Worm (Caenorhabditis elegans): Measurements from ENCODE around the gene F44F4.10.

F44F4.10 gene

DNA sequence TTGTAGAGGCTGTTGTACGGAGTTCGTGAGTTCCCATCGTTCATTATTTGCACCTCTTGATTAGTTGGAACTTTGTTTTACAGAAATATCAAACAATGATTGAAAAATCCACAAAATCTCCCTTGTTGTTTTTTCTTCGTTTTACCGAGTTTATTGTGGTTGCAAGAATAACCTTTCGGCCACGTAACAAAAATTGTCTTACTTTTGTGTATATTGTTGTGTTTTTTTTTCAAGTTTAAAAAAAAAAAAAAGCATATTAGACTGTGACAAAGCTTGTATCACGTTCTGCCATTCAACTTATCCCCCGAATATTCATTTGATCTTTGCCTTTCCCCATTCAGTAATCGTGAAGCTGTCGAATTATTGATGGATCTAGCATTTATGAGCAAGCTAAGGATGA, at the start of gene F44F4.10:
F44F4.10 (minus strand) TSS at position 101 of the 400 bp plus-strand sequence.
- no peak for TF ChIP-seq ref-1 (GFP tag; conservative IDR thresholded peaks at IDR 0.05)

DNA sequence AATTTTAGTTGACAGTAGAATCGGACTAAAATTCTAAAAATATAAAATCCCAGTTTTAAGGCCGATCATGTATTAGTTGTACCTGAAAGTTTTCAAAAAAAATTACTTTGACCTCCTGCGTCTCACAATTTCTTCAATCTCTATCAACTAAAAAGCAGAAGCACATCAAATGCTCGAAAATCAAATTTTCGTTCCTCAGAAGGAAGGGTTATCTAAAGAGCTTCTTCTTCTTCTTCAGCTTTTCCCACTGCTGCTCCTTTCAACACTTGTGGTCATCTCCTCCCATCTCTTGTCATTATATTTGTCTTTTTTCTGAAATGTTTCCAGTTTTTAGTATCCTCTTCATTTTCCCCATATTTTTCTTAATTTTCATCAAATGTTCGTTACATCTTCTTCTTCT, 47.7 kb upstream of the F44F4.10 start:
- no peak for TF ChIP-seq ztf-23 (GFP tag; IDR thresholded peaks at IDR 0.05)
- no peak for TF ChIP-seq ref-1 (GFP tag; conservative IDR thresholded peaks at IDR 0.05)
- TF ChIP-seq klf-2 (GFP tag; conservative IDR thresholded peaks at IDR 0.05), result no peak
- TF ChIP-seq tab-1 (GFP tag; IDR thresholded peaks at IDR 0.05), result no peak
- no peak for TF ChIP-seq ztf-29 (GFP tag; IDR thresholded peaks at IDR 0.05)
- no peak for TF ChIP-seq flt-1 (GFP tag; IDR thresholded peaks at IDR 0.05)
- TF ChIP-seq med-1 (GFP tag; optimal IDR thresholded peaks at IDR 0.05; ENCODE audit: insufficient read depth), result no peak
- TF ChIP-seq T22C8.4 (GFP tag; IDR thresholded peaks at IDR 0.05), result no peak
- no peak for TF ChIP-seq cog-1 (tag; optimal IDR thresholded peaks at IDR 0.05)

DNA sequence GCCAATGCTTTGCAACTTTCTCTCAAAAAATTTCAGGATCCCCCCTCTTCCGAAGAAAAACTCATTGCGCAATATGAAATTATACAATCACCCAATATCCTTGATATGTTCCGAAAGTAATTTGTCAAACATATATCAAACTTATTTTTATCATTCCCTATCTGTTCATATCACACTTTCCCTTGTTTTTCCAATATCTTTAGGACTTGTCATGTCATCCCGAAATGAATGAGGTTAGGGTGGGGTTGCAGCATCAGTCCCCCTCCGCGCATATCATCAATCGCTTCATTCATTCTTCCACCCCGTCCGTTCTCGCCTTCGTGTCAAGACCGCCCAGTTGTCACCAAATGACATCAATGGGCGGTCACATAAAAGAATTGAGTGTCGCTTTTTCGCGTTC, 42.6 kb upstream of the F44F4.10 start:
- TF ChIP-seq flt-1 (GFP tag; IDR thresholded peaks at IDR 0.05) (no peak), cog-1 (tag; optimal IDR thresholded peaks at IDR 0.05) (no peak), ref-1 (GFP tag; conservative IDR thresholded peaks at IDR 0.05) (no peak), ztf-23 (GFP tag; IDR thresholded peaks at IDR 0.05) (no peak), T22C8.4 (GFP tag; IDR thresholded peaks at IDR 0.05) (no peak), klf-2 (GFP tag; conservative IDR thresholded peaks at IDR 0.05) (no peak), tab-1 (GFP tag; IDR thresholded peaks at IDR 0.05) (no peak), ztf-29 (GFP tag; IDR thresholded peaks at IDR 0.05) (no peak), med-1 (GFP tag; optimal IDR thresholded peaks at IDR 0.05; ENCODE audit: insufficient read depth) (no peak)

DNA sequence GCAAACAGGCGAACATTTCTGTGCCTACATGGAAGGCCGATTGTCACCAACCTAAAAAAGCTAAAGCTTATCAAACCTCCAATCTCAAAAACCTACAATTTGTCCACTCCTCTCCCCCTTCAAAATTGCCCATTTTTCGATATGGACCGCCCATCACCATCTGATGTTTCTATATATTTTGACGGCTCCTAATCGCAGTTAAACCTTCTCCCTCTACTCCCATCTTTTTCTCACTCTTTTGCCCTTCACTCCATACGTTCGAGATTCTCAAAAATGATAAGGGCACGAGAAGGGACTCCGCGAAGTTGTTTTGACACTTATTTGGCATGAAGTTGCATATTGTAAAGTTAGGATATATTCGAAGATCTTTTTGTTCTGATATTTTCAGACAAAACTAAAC, 42.1 kb upstream of the F44F4.10 start:
- TF ChIP-seq klf-2 (GFP tag; conservative IDR thresholded peaks at IDR 0.05) (no peak), cog-1 (tag; optimal IDR thresholded peaks at IDR 0.05) (no peak), med-1 (GFP tag; optimal IDR thresholded peaks at IDR 0.05; ENCODE audit: insufficient read depth) (no peak), ztf-29 (GFP tag; IDR thresholded peaks at IDR 0.05) (no peak), tab-1 (GFP tag; IDR thresholded peaks at IDR 0.05) (no peak), ref-1 (GFP tag; conservative IDR thresholded peaks at IDR 0.05) (no peak), ztf-23 (GFP tag; IDR thresholded peaks at IDR 0.05) (no peak), flt-1 (GFP tag; IDR thresholded peaks at IDR 0.05) (no peak), T22C8.4 (GFP tag; IDR thresholded peaks at IDR 0.05) (no peak)

DNA sequence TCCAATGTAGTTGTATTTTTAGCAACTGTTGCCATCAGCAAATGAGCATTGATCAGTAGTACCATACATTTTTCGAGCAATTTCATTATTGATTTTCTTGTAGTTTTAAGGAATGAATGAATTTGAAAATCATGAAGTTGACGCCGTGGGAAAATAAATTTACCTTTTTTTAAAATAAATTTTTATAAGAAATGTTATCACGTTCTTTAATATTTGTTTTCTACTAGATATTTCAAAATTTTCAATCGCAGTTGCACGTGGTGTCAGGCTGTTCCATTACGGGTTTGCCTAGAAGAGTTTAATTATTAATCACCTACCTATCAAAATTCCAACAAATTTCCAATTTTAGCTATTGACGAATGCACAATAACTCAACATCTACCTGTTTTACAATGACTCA, 39.7 kb upstream of the F44F4.10 start, which contains the start of gene R03D7.8:
R03D7.8 (minus strand) TSS at position 101 of the 400 bp plus-strand sequence.
- TF ChIP-seq ztf-23 (GFP tag; IDR thresholded peaks at IDR 0.05) (no peak), T22C8.4 (GFP tag; IDR thresholded peaks at IDR 0.05) (no peak), ref-1 (GFP tag; conservative IDR thresholded peaks at IDR 0.05) (no peak), klf-2 (GFP tag; conservative IDR thresholded peaks at IDR 0.05) (no peak), med-1 (GFP tag; optimal IDR thresholded peaks at IDR 0.05; ENCODE audit: insufficient read depth) (no peak), ztf-29 (GFP tag; IDR thresholded peaks at IDR 0.05) (no peak), tab-1 (GFP tag; IDR thresholded peaks at IDR 0.05) (no peak), flt-1 (GFP tag; IDR thresholded peaks at IDR 0.05) (no peak), cog-1 (tag; optimal IDR thresholded peaks at IDR 0.05) (no peak)

DNA sequence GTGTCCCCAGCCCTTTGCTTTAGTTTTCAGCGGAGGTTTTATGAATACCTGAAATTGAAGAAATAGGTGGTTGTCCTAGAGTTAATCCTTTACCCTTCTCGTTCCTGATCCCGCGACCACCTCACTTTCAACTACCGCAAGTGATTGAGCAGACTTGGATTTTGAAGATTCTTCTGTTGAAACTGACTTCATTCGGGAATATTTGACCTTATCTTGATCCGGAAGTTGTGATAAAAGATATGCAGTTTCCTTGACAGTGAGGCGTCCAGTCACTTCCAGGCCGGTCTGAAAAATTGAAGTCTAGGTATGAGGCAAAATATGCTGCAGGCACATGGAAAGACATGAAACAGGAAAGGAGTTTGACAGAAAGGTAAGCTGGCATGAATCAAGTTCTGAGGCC, 38.0 kb upstream of the F44F4.10 start:
- TF ChIP-seq flt-1 (GFP tag; IDR thresholded peaks at IDR 0.05) (no peak), ztf-23 (GFP tag; IDR thresholded peaks at IDR 0.05) (no peak), T22C8.4 (GFP tag; IDR thresholded peaks at IDR 0.05) (no peak), med-1 (GFP tag; optimal IDR thresholded peaks at IDR 0.05; ENCODE audit: insufficient read depth) (no peak), tab-1 (GFP tag; IDR thresholded peaks at IDR 0.05) (no peak), klf-2 (GFP tag; conservative IDR thresholded peaks at IDR 0.05) (no peak), cog-1 (tag; optimal IDR thresholded peaks at IDR 0.05) (no peak), ref-1 (GFP tag; conservative IDR thresholded peaks at IDR 0.05) (no peak), ztf-29 (GFP tag; IDR thresholded peaks at IDR 0.05) (no peak)

DNA sequence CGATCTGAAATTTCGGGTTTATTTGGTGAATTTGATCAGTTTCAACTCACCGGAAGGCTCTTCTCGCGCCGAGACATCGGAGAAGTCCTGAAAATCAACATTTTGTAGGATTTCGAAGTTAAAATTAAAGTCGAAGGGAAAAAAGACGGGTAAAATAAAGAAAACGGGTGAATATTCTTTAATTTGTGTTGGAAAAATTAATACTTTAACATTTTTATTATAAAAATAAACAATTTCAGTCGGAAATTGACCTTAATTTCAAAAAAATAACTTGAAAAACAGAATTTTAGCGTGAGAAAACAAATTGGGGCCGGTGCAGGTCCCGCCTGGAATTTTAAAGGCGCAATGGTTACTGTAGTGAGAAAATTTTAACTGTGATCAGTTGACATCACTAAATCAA, 36.0 kb upstream of the F44F4.10 start, which contains the start of gene nos-1:
nos-1 (minus strand) TSS at position 101 of the 400 bp plus-strand sequence.
- TF ChIP-seq ztf-29 (GFP tag; IDR thresholded peaks at IDR 0.05) (no peak), ztf-23 (GFP tag; IDR thresholded peaks at IDR 0.05) (no peak), cog-1 (tag; optimal IDR thresholded peaks at IDR 0.05) (no peak), klf-2 (GFP tag; conservative IDR thresholded peaks at IDR 0.05) (no peak), med-1 (GFP tag; optimal IDR thresholded peaks at IDR 0.05; ENCODE audit: insufficient read depth) (no peak), tab-1 (GFP tag; IDR thresholded peaks at IDR 0.05) (no peak), T22C8.4 (GFP tag; IDR thresholded peaks at IDR 0.05) (no peak), flt-1 (GFP tag; IDR thresholded peaks at IDR 0.05) (no peak), ref-1 (GFP tag; conservative IDR thresholded peaks at IDR 0.05) (no peak)

DNA sequence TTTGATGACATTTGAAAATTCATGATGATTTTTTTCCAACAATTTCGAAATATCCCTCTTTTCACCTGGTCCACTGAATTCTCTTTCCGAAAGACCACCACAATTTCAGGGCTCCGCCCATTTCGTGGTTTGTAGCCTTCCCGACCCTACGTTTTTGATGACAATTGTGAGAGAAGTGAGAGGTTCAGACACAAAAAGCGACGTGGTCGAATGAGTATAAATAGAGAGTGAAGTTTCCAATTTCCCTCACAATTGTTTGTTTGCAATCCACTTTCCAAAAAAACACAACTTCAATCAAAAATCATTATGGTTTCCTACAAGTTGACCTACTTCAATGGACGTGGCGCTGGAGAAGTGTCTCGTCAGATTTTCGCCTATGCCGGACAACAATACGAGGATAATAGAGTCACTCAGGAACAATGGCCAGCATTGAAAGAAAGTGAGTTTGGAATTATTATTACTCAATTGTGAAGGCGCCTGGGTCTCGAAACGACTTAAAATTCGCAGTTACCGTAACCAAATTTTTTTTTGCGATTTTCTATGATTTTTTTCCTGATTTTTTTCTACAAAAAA, 33.1 kb upstream of the F44F4.10 start, which contains the start of gene gst-5:
gst-5 (plus strand) TSS at position 246 of the 573 bp plus-strand sequence.
- TF ChIP-seq ztf-29 (GFP tag; IDR thresholded peaks at IDR 0.05) (no peak), flt-1 (GFP tag; IDR thresholded peaks at IDR 0.05) (no peak), klf-2 (GFP tag; conservative IDR thresholded peaks at IDR 0.05) (no peak), med-1 (GFP tag; optimal IDR thresholded peaks at IDR 0.05; ENCODE audit: insufficient read depth) (no peak), cog-1 (tag; optimal IDR thresholded peaks at IDR 0.05) (no peak), tab-1 (GFP tag; IDR thresholded peaks at IDR 0.05) (no peak), ztf-23 (GFP tag; IDR thresholded peaks at IDR 0.05) (no peak), T22C8.4 (GFP tag; IDR thresholded peaks at IDR 0.05) (no peak), ref-1 (GFP tag; conservative IDR thresholded peaks at IDR 0.05) (no peak)

DNA sequence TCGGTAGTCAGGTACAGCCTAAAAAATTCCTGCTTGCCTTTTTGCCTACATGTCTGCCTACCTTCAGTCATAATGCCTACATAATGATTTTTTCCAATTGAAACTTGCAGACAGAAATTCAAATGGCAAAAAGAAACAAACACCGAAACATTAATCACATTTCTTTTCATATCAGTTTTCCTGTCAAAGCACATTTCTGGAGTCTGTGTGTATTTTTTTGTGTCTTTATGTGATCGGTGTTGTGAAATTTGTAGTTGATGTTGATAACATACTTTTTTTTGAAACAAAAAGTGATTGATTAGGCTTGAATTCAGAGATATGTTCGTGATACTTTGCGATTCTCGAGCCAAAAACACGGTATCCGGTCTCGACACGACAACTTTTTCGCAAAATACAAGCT, 32.3 kb upstream of the F44F4.10 start:
- no peak for TF ChIP-seq klf-2 (GFP tag; conservative IDR thresholded peaks at IDR 0.05)
- no peak for TF ChIP-seq ref-1 (GFP tag; conservative IDR thresholded peaks at IDR 0.05)
- no peak for TF ChIP-seq ztf-29 (GFP tag; IDR thresholded peaks at IDR 0.05)
- no peak for TF ChIP-seq flt-1 (GFP tag; IDR thresholded peaks at IDR 0.05)
- TF ChIP-seq med-1 (GFP tag; optimal IDR thresholded peaks at IDR 0.05; ENCODE audit: insufficient read depth), result no peak
- TF ChIP-seq tab-1 (GFP tag; IDR thresholded peaks at IDR 0.05), result no peak
- TF ChIP-seq cog-1 (tag; optimal IDR thresholded peaks at IDR 0.05), result no peak
- TF ChIP-seq T22C8.4 (GFP tag; IDR thresholded peaks at IDR 0.05), result no peak
- TF ChIP-seq ztf-23 (GFP tag; IDR thresholded peaks at IDR 0.05), result no peak

Measured in whole organism, midembryonic.